Worm (Caenorhabditis elegans): ENCODE measurements around the gene C23G10.1.

DNA sequence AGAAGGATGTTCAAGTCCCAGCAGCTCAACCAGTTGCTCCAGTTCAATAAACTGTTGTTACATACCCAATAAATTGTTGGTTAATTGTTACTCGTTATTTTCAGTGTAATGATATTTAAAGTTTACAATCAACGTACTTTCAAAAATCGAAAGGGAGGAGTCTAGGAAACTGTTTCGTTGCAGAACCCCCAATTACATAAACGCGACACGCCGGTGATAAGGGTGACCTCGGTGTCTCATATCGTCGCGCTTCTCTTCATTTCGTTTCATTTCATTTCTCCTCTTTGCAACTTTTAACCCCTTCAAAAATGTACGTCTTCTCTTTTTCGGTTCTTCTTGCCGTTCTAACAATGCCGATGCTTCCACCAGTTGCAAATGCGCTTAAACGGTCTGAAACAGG, 1.2 kb upstream of the C23G10.1 start, which contains the start of gene C23G10.2:
- no peak for TF ChIP-seq unc-39 (tag; optimal IDR thresholded peaks at IDR 0.05)
- no peak for TF ChIP-seq jun-1 (tag; optimal IDR thresholded peaks at IDR 0.05)
- TF ChIP-seq R02D3.7 (tag; optimal IDR thresholded peaks at IDR 0.05): no peak
- no peak for TF ChIP-seq nhr-102 (tag; optimal IDR thresholded peaks at IDR 0.05)
- peak; percentile 78 for TF ChIP-seq ama-1 (optimal IDR thresholded peaks at IDR 0.05)
- no peak for TF ChIP-seq mdl-1 (tag; optimal IDR thresholded peaks at IDR 0.05)

Data from whole organism, L4 larva.